Fruit fly (Drosophila melanogaster) whole organism, adult: Measurements from ENCODE around the gene CG32152.

Experiments
- CG5204 ChIP-seq: fragments of 200-800 bp; sonication (Bioruptor generic); optimal IDR thresholded peaks from 2 replicates; lab custom pipeline; 2016; ENCODE audit warnings: missing biosample characterization, missing genetic modification characterization
- Clk ChIP-seq: fragments of 200-800 bp; sonication (Bioruptor generic); optimal IDR thresholded peaks from 2 replicates; lab custom pipeline; 2017; ENCODE audit warnings: missing biosample characterization, missing genetic modification characterization
- Hr96 ChIP-seq: fragments of 200-800 bp; sonication (Bioruptor generic); optimal IDR thresholded peaks from 2 replicates; lab custom pipeline; 2016; ENCODE audit warnings: missing biosample characterization, missing genetic modification characterization
- Mnt ChIP-seq: fragments of 200-800 bp; sonication (Bioruptor generic); optimal IDR thresholded peaks from 2 replicates; lab custom pipeline; 2016; ENCODE audit warnings: missing biosample characterization, mild to moderate bottlenecking, missing genetic modification characterization
- ovo ChIP-seq: fragments of 200-800 bp; sonication (Bioruptor generic); optimal IDR thresholded peaks from 2 replicates; lab custom pipeline; 2016; ENCODE audit warnings: missing biosample characterization, missing genetic modification characterization
- tj ChIP-seq: fragments of 200-800 bp; sonication (Bioruptor generic); optimal IDR thresholded peaks from 3 replicates; lab custom pipeline; 2017; ENCODE audit warnings: missing biosample characterization, mild to moderate bottlenecking, missing genetic modification characterization, moderate library complexity
- toe ChIP-seq: fragments of 200-800 bp; sonication (Bioruptor generic); optimal IDR thresholded peaks from 2 replicates; lab custom pipeline; 2016; ENCODE audit warnings: missing biosample characterization, missing genetic modification characterization

DNA sequence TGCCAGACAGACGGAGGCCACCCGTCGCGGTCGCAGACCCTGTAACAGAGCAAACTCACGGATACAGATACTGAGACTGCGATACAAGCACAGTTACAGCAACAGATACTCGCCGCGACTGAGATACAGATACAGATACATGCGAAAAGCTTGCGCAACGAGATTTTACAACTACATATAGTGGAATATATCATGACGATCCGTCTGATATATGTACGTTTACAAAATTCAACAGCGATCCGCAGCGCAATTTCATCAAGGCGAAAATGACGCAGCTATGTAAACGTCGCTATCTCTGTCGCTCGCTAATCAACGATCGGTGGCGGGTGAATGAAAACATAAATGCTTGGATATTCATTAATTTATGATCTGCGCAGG, 6.3 kb upstream of the CG32152 start:
- TF ChIP-seq ovo (no peak), Hr96 (GFP tag; lab: Kevin White, UChicago) (no peak), tj (no peak), Mnt (GFP tag; lab: Kevin White, UChicago) (no peak), CG5204 (no peak), toe (GFP tag; lab: Kevin White, UChicago) (peak; percentile 21), Clk (GFP tag; lab: Kevin White, UChicago) (no peak)
